Fruit fly (Drosophila melanogaster): Measurements from ENCODE around the gene CG16965.

Gene CG16965

DNA sequence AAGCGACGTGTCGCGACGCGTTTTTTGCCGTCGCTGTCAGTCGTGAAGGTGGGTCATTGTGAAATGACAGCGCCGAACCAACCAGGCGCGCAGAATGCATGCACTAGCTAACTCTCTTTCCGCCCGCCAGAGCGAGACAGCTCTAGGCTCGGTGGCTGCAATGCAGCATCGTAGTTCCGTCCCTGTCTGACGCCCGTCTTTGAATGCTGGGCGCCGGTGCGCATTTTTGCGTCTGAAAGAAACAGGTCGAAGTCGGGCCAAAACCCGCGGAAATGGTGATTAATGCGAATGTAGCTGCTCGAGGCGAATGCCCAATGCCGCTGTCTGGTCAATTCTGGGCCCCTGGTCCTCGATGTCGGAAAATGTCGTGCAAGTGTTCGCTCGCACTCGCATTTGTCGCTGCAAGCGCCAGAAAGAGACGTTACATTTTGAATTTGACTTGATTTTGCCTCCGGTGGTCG is 26.0 kb downstream of the CG16965 start:
- TF ChIP-seq dsf (GFP tag; optimal IDR thresholded peaks at IDR 0.05; ENCODE audit: borderline replicate concordance): no peak
- no peak for TF ChIP-seq woc (GFP tag; optimal IDR thresholded peaks at IDR 0.05)
- TF ChIP-seq Mio (GFP tag; optimal IDR thresholded peaks at IDR 0.05): no peak
- TF ChIP-seq CrebA (GFP tag; optimal IDR thresholded peaks at IDR 0.05; ENCODE audit: borderline replicate concordance): no peak
- TF ChIP-seq OdsH (GFP tag; optimal IDR thresholded peaks at IDR 0.05): no peak
- TF ChIP-seq CG32264 (GFP tag; optimal IDR thresholded peaks at IDR 0.05): no peak
- TF ChIP-seq tai (GFP tag; optimal IDR thresholded peaks at IDR 0.05): no peak
- TF ChIP-seq dl (GFP tag; optimal IDR thresholded peaks at IDR 0.05; ENCODE audit: insufficient read depth in 1 of 2, partially characterized antibody in 2 of 2): peak; percentile 78 to 87
- TF ChIP-seq Hr83 (GFP tag; optimal IDR thresholded peaks at IDR 0.05; ENCODE audit: poor library complexity, severe bottlenecking): peak; percentile 88
- no peak for TF ChIP-seq N (GFP tag; optimal IDR thresholded peaks at IDR 0.05)
- peak; percentile 48 for TF ChIP-seq ey (GFP tag; optimal IDR thresholded peaks at IDR 0.05)
- TF ChIP-seq Rel (GFP tag; optimal IDR thresholded peaks at IDR 0.05): no peak
- peak; percentile 96 for TF ChIP-seq Rel (tag; optimal IDR thresholded peaks at IDR 0.05)
- TF ChIP-seq usp (GFP tag; optimal IDR thresholded peaks at IDR 0.05): no peak
- peak; percentile 76 for TF ChIP-seq br (GFP tag; optimal IDR thresholded peaks at IDR 0.05)
- TF ChIP-seq Dif (GFP tag; optimal IDR thresholded peaks at IDR 0.05; ENCODE audit: partially characterized antibody): no peak
- no peak for TF ChIP-seq Dfd (GFP tag; optimal IDR thresholded peaks at IDR 0.05)
- peak; percentile 3 for TF ChIP-seq CG9705 (GFP tag; optimal IDR thresholded peaks at IDR 0.05)
- TF ChIP-seq fru (GFP tag; optimal IDR thresholded peaks at IDR 0.05): peak; percentile 56
- peak; percentile 45 for TF ChIP-seq rgr (GFP tag; optimal IDR thresholded peaks at IDR 0.05)
- no peak for TF ChIP-seq sage (GFP tag; optimal IDR thresholded peaks at IDR 0.05)
- no peak for TF ChIP-seq jim (GFP tag; optimal IDR thresholded peaks at IDR 0.05)
- TF ChIP-seq Abd-B (GFP tag; optimal IDR thresholded peaks at IDR 0.05): no peak
- no peak for TF ChIP-seq Vsx2 (GFP tag; optimal IDR thresholded peaks at IDR 0.05; ENCODE audit: partially characterized antibody)
- TF ChIP-seq Hr78 (GFP tag; optimal IDR thresholded peaks at IDR 0.05): no peak
- no peak for TF ChIP-seq psq (GFP tag; optimal IDR thresholded peaks at IDR 0.05)
- TF ChIP-seq HLH106 (tag; optimal IDR thresholded peaks at IDR 0.05): peak; percentile 51
- peak; percentile 86 for TF ChIP-seq Jra (GFP tag; optimal IDR thresholded peaks at IDR 0.05)
- no peak for TF ChIP-seq Myc (optimal IDR thresholded peaks at IDR 0.05)
- TF ChIP-seq Hnf4 (GFP tag; optimal IDR thresholded peaks at IDR 0.05): peak; percentile 45
- TF ChIP-seq sv (GFP tag; optimal IDR thresholded peaks at IDR 0.05): no peak
- no peak for TF ChIP-seq brk (GFP tag; optimal IDR thresholded peaks at IDR 0.05)
- no peak for TF ChIP-seq GATAd (GFP tag; optimal IDR thresholded peaks at IDR 0.05)
- no peak for TF ChIP-seq foxo (GFP tag; optimal IDR thresholded peaks at IDR 0.05)
- TF ChIP-seq dmrt93B (GFP tag; optimal IDR thresholded peaks at IDR 0.05): peak; percentile 12
- no peak for TF ChIP-seq pan (optimal IDR thresholded peaks at IDR 0.05)
- TF ChIP-seq Sp1 (GFP tag; optimal IDR thresholded peaks at IDR 0.05): peak; percentile 76
- TF ChIP-seq h (GFP tag; optimal IDR thresholded peaks at IDR 0.05): peak; percentile 86
- no peak for TF ChIP-seq lola (GFP tag; optimal IDR thresholded peaks at IDR 0.05)

dm6 chr2L:12007853-12008252 is 26.5 kb downstream of the CG16965 start, which contains the start of gene Rh5:
Gene Rh5, plus strand, starts transcription at chr2L:12008153.
- TF ChIP-seq Dfd (GFP tag; optimal IDR thresholded peaks at IDR 0.05) (no peak), rgr (GFP tag; optimal IDR thresholded peaks at IDR 0.05) (no peak), pan (optimal IDR thresholded peaks at IDR 0.05) (no peak), Jra (GFP tag; optimal IDR thresholded peaks at IDR 0.05) (no peak), Rel (GFP tag; optimal IDR thresholded peaks at IDR 0.05) (no peak), Rel (tag; optimal IDR thresholded peaks at IDR 0.05) (no peak), GATAd (GFP tag; optimal IDR thresholded peaks at IDR 0.05) (no peak), jim (GFP tag; optimal IDR thresholded peaks at IDR 0.05) (no peak), HLH106 (tag; optimal IDR thresholded peaks at IDR 0.05) (no peak), Vsx2 (GFP tag; optimal IDR thresholded peaks at IDR 0.05; ENCODE audit: partially characterized antibody) (no peak), sage (GFP tag; optimal IDR thresholded peaks at IDR 0.05) (no peak), brk (GFP tag; optimal IDR thresholded peaks at IDR 0.05) (no peak), dsf (GFP tag; optimal IDR thresholded peaks at IDR 0.05; ENCODE audit: borderline replicate concordance) (no peak), Abd-B (GFP tag; optimal IDR thresholded peaks at IDR 0.05) (no peak), psq (GFP tag; optimal IDR thresholded peaks at IDR 0.05) (no peak), foxo (GFP tag; optimal IDR thresholded peaks at IDR 0.05) (no peak), dmrt93B (GFP tag; optimal IDR thresholded peaks at IDR 0.05) (no peak), CG9705 (GFP tag; optimal IDR thresholded peaks at IDR 0.05) (no peak), Mio (GFP tag; optimal IDR thresholded peaks at IDR 0.05) (no peak)
